Worm (Caenorhabditis elegans): ENCODE data around the gene msd-2.

Gene msd-2

ce11 chrIV:10009536-10009935 lies 19.3 kb upstream of the msd-2 start, which contains the start of gene magu-4:
Gene magu-4 (plus strand): TSS chrIV:10009753.
- TF ChIP-seq sem-2 (GFP tag; optimal IDR thresholded peaks at IDR 0.05) (no peak), tbx-8 (GFP tag; optimal IDR thresholded peaks at IDR 0.05) (no peak), nhr-237 (tag; optimal IDR thresholded peaks at IDR 0.05) (no peak), lsy-2 (tag; optimal IDR thresholded peaks at IDR 0.05) (no peak), nhr-76 (tag; optimal IDR thresholded peaks at IDR 0.05) (no peak), elt-1 (tag; optimal IDR thresholded peaks at IDR 0.05; ENCODE audit: borderline replicate concordance, insufficient read depth) (no peak), ham-2 (GFP tag; optimal IDR thresholded peaks at IDR 0.05) (no peak), bed-3 (GFP tag; optimal IDR thresholded peaks at IDR 0.05) (no peak), ztf-11 (tag; optimal IDR thresholded peaks at IDR 0.05) (no peak), unc-120 (tag; optimal IDR thresholded peaks at IDR 0.05; ENCODE audit: poor library complexity, severe bottlenecking) (no peak), ceh-43 (GFP tag; optimal IDR thresholded peaks at IDR 0.05) (no peak), hlh-1 (tag; optimal IDR thresholded peaks at IDR 0.05) (no peak), unc-62 (GFP tag; optimal IDR thresholded peaks at IDR 0.05) (no peak), snpc-4 (tag; optimal IDR thresholded peaks at IDR 0.05) (no peak), drap-1 (GFP tag; optimal IDR thresholded peaks at IDR 0.05) (no peak)

ce11 chrIV:10016977-10017376 lies 11.9 kb upstream of the msd-2 start, which contains the start of gene ent-7:
Gene ent-7 (plus strand): TSS chrIV:10017277.
- TF ChIP-seq zip-8 (tag; optimal IDR thresholded peaks at IDR 0.05) (no peak), mls-2 (tag; optimal IDR thresholded peaks at IDR 0.05) (no peak), cnd-1 (tag; optimal IDR thresholded peaks at IDR 0.05) (no peak), sptf-1 (tag; optimal IDR thresholded peaks at IDR 0.05) (no peak), lin-13 (tag; optimal IDR thresholded peaks at IDR 0.05) (no peak), pha-4 (tag; optimal IDR thresholded peaks at IDR 0.05) (no peak), ceh-39 (tag; optimal IDR thresholded peaks at IDR 0.05) (no peak), unc-39 (tag; optimal IDR thresholded peaks at IDR 0.05) (no peak), lin-32 (GFP tag; optimal IDR thresholded peaks at IDR 0.05) (no peak), snpc-4 (tag; optimal IDR thresholded peaks at IDR 0.05) (no peak), nhr-237 (tag; optimal IDR thresholded peaks at IDR 0.05) (no peak), nhr-12 (tag; optimal IDR thresholded peaks at IDR 0.05) (no peak)

DNA sequence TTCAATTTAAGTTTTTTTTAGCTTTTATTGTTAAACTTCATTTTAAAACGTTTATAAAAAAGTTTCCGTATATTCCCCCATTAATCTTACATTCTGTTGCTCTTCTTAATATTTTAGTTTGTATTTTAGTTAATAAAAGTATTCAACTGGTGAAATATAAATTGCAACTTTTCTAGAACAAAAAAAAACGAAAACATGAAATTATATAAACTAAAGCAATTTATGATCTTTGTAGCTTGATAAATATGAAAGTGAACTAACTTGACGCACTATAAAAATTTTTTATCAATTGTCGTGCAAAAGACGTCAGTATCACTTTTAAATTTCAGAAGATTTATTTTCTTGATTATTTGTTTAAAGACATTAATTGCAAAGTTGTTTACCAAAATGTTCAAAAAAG lies 11.2 kb upstream of the msd-2 start, which contains the start of gene F44D12.2:
TSS of gene F44D12.2 (minus strand) at position 101 of the 400 bp plus-strand sequence.
- TF ChIP-seq mep-1 (tag; optimal IDR thresholded peaks at IDR 0.05) (no peak), ceh-39 (tag; optimal IDR thresholded peaks at IDR 0.05) (no peak), ham-2 (GFP tag; optimal IDR thresholded peaks at IDR 0.05) (no peak), snpc-4 (tag; optimal IDR thresholded peaks at IDR 0.05) (no peak), lsy-2 (tag; optimal IDR thresholded peaks at IDR 0.05) (no peak), mls-2 (tag; optimal IDR thresholded peaks at IDR 0.05) (no peak), lin-13 (tag; optimal IDR thresholded peaks at IDR 0.05) (no peak), mab-5 (tag; optimal IDR thresholded peaks at IDR 0.05) (no peak), hlh-1 (tag; optimal IDR thresholded peaks at IDR 0.05) (no peak), zip-8 (tag; optimal IDR thresholded peaks at IDR 0.05) (no peak), ces-1 (GFP tag; optimal IDR thresholded peaks at IDR 0.05) (no peak), ceh-43 (GFP tag; optimal IDR thresholded peaks at IDR 0.05) (no peak), sptf-1 (tag; optimal IDR thresholded peaks at IDR 0.05) (no peak), nhr-237 (tag; optimal IDR thresholded peaks at IDR 0.05) (no peak), unc-62 (GFP tag; optimal IDR thresholded peaks at IDR 0.05) (no peak), unc-39 (tag; optimal IDR thresholded peaks at IDR 0.05) (no peak), ztf-11 (tag; optimal IDR thresholded peaks at IDR 0.05) (no peak), nhr-76 (tag; optimal IDR thresholded peaks at IDR 0.05) (no peak), lin-32 (GFP tag; optimal IDR thresholded peaks at IDR 0.05) (no peak)

ce11 chrIV:10021283-10021682 lies 7.6 kb upstream of the msd-2 start, which contains the start of gene F44D12.19:
Gene F44D12.19 (plus strand): TSS chrIV:10021583.
- TF ChIP-seq nhr-12 (tag; optimal IDR thresholded peaks at IDR 0.05): no peak
- no peak for TF ChIP-seq ceh-39 (tag; optimal IDR thresholded peaks at IDR 0.05)
- TF ChIP-seq unc-120 (tag; optimal IDR thresholded peaks at IDR 0.05; ENCODE audit: poor library complexity, severe bottlenecking): no peak
- no peak for TF ChIP-seq nhr-2 (tag; optimal IDR thresholded peaks at IDR 0.05)
- TF ChIP-seq blmp-1 (tag; optimal IDR thresholded peaks at IDR 0.05): no peak

ce11 chrIV:10022991-10023390 lies 5.9 kb upstream of the msd-2 start, which contains the start of gene F44D12.8:
Gene F44D12.8 (plus strand): TSS chrIV:10023291.
- no peak for TF ChIP-seq lin-13 (tag; optimal IDR thresholded peaks at IDR 0.05)
- no peak for TF ChIP-seq mls-2 (tag; optimal IDR thresholded peaks at IDR 0.05)
- TF ChIP-seq unc-39 (tag; optimal IDR thresholded peaks at IDR 0.05): no peak
- no peak for TF ChIP-seq ceh-43 (GFP tag; optimal IDR thresholded peaks at IDR 0.05)
- no peak for TF ChIP-seq nhr-28 (tag; optimal IDR thresholded peaks at IDR 0.05)
- no peak for TF ChIP-seq snpc-4 (tag; optimal IDR thresholded peaks at IDR 0.05)
- TF ChIP-seq unc-120 (tag; optimal IDR thresholded peaks at IDR 0.05; ENCODE audit: poor library complexity, severe bottlenecking): no peak
- TF ChIP-seq ceh-83 (GFP tag; optimal IDR thresholded peaks at IDR 0.05): no peak
- TF ChIP-seq pha-4 (tag; optimal IDR thresholded peaks at IDR 0.05): no peak
- TF ChIP-seq blmp-1 (tag; optimal IDR thresholded peaks at IDR 0.05): no peak
- no peak for TF ChIP-seq flh-1 (GFP tag; optimal IDR thresholded peaks at IDR 0.05)
- TF ChIP-seq unc-62 (GFP tag; optimal IDR thresholded peaks at IDR 0.05): no peak
- TF ChIP-seq elt-3 (tag; optimal IDR thresholded peaks at IDR 0.05): no peak
- no peak for TF ChIP-seq nhr-237 (tag; optimal IDR thresholded peaks at IDR 0.05)
- no peak for TF ChIP-seq nhr-76 (tag; optimal IDR thresholded peaks at IDR 0.05)
- no peak for TF ChIP-seq lsy-2 (tag; optimal IDR thresholded peaks at IDR 0.05)
- TF ChIP-seq hlh-1 (tag; optimal IDR thresholded peaks at IDR 0.05): no peak
- no peak for TF ChIP-seq drap-1 (GFP tag; optimal IDR thresholded peaks at IDR 0.05)
- TF ChIP-seq tbx-8 (GFP tag; optimal IDR thresholded peaks at IDR 0.05): no peak

All from whole organism, mixed stage, embryonic.